Fruit fly (Drosophila melanogaster): ENCODE results near the gene Edem2.
"Not testable (repeated sequence)": the region's sequence is repeated elsewhere in the genome, so short reads cannot be mapped to it uniquely, and the experiment has no call there.

- not testable (repeated sequence) for TF ChIP-seq dsf (GFP tag; optimal IDR thresholded peaks at IDR 0.05; ENCODE audit: borderline replicate concordance); psq (GFP tag; optimal IDR thresholded peaks at IDR 0.05); Hnf4 (GFP tag; optimal IDR thresholded peaks at IDR 0.05); N (GFP tag; optimal IDR thresholded peaks at IDR 0.05); CG32264 (GFP tag; optimal IDR thresholded peaks at IDR 0.05); CG9705 (GFP tag; optimal IDR thresholded peaks at IDR 0.05); usp (GFP tag; optimal IDR thresholded peaks at IDR 0.05)
Measured at dm6 chr2L:13211764-13212265, 19.8 kb downstream of the Edem2 start, which contains the start of gene CG15482.

Data from whole organism, wandering third instar larva.